Worm (Caenorhabditis elegans) whole organism, L3 larva: Measurements from ENCODE around the gene scrm-5.

Experiments
- ZK546.5 ChIP-seq: sonication (generic microtip); optimal IDR thresholded peaks from 2 replicates; lab custom pipeline; 2017; ENCODE audit warnings: missing biosample characterization, missing genetic modification characterization
- ceh-28 ChIP-seq: fragments of 150-350 bp; optimal IDR thresholded peaks from 2 replicates; lab custom pipeline; 2014; ENCODE audit warnings: missing biosample characterization, missing genetic modification reagents, missing genetic modification characterization
- ceh-9 ChIP-seq: sonication (generic microtip); optimal IDR thresholded peaks from 2 replicates; lab custom pipeline; 2018; ENCODE audit warnings: missing biosample characterization, missing genetic modification characterization
- daf-12 ChIP-seq: fragments of 150-350 bp; optimal IDR thresholded peaks from 2 replicates; lab custom pipeline; 2014; ENCODE audit warnings: missing biosample characterization, missing genetic modification reagents, missing genetic modification characterization
- egl-27 ChIP-seq: sonication (generic microtip); optimal IDR thresholded peaks from 4 replicates; lab custom pipeline; 2017; ENCODE audit warnings: missing biosample characterization, missing genetic modification reagents, missing genetic modification characterization
- egl-5 ChIP-seq: fragments of 150-350 bp; optimal IDR thresholded peaks from 2 replicates; lab custom pipeline; 2017; ENCODE audit warnings: missing biosample characterization, missing genetic modification reagents, missing genetic modification characterization, inconsistent platforms
- elt-1 ChIP-seq: fragments of 150-350 bp; optimal IDR thresholded peaks from 2 replicates; lab custom pipeline; 2014; ENCODE audit warnings: missing biosample characterization, missing genetic modification characterization
- elt-2 ChIP-seq: sonication (generic microtip); optimal IDR thresholded peaks from 2 replicates; lab custom pipeline; 2016; ENCODE audit warnings: missing genetic modification reagents, mild to moderate bottlenecking, missing genetic modification characterization, missing compliant biosample characterization
- elt-3 ChIP-seq, 3 experiments: fragments of 150-350 bp in 1 of 3; sonication (generic microtip) in 2 of 3; optimal IDR thresholded peaks; 2 replicates in 2 of 3; 4 replicates in 1 of 3; lab custom pipeline; 2014 to 2017; ENCODE audit warnings: missing biosample characterization in 3 of 3, missing genetic modification characterization in 3 of 3
- eor-1 ChIP-seq, 2 experiments: fragments of 150-350 bp; optimal IDR thresholded peaks; 2 replicates each; lab custom pipeline; 2014 to 2018; ENCODE audit warnings: missing biosample characterization in 2 of 2, missing genetic modification characterization in 2 of 2
- fkh-10 ChIP-seq: sonication (generic microtip); optimal IDR thresholded peaks from 2 replicates; lab custom pipeline; 2017; ENCODE audit warnings: missing biosample characterization, missing genetic modification reagents, missing genetic modification characterization
- fos-1 ChIP-seq: fragments of 150-350 bp; optimal IDR thresholded peaks from 2 replicates; lab custom pipeline; 2014; ENCODE audit warnings: missing biosample characterization, missing genetic modification characterization
- hmg-11 ChIP-seq: sonication (generic microtip); optimal IDR thresholded peaks from 2 replicates; lab custom pipeline; 2016; ENCODE audit warnings: missing genetic modification characterization, missing compliant biosample characterization
- jun-1 ChIP-seq: fragments of 150-350 bp; optimal IDR thresholded peaks from 2 replicates; lab custom pipeline; 2014; ENCODE audit warnings: missing biosample characterization, missing genetic modification reagents, missing genetic modification characterization
- lin-15B ChIP-seq: fragments of 150-350 bp; optimal IDR thresholded peaks from 2 replicates; lab custom pipeline; 2014; ENCODE audit warnings: missing biosample characterization, missing genetic modification characterization
- lsy-12 ChIP-seq: sonication (generic microtip); optimal IDR thresholded peaks from 2 replicates; lab custom pipeline; 2016; ENCODE audit warnings: mild to moderate bottlenecking, missing genetic modification characterization, missing compliant biosample characterization
- mml-1 ChIP-seq: fragments of 150-350 bp; sonication (generic microtip); optimal IDR thresholded peaks from 3 replicates; lab custom pipeline; 2014; ENCODE audit warnings: missing biosample characterization, missing genetic modification characterization
- nhr-11 ChIP-seq: fragments of 150-350 bp; optimal IDR thresholded peaks from 2 replicates; lab custom pipeline; 2014; ENCODE audit warnings: missing biosample characterization, missing genetic modification characterization
- nhr-12 ChIP-seq: fragments of 150-350 bp; optimal IDR thresholded peaks from 2 replicates; lab custom pipeline; 2014; ENCODE audit warnings: missing biosample characterization, missing genetic modification characterization
- nhr-23 ChIP-seq: fragments of 150-350 bp; optimal IDR thresholded peaks from 2 replicates; lab custom pipeline; 2014; ENCODE audit warnings: missing biosample characterization, missing genetic modification reagents, missing genetic modification characterization
- nhr-237 ChIP-seq: fragments of 150-350 bp; optimal IDR thresholded peaks from 2 replicates; lab custom pipeline; 2014; ENCODE audit warnings: missing biosample characterization, missing genetic modification characterization
- nhr-25 ChIP-seq: sonication (generic microtip); optimal IDR thresholded peaks from 2 replicates; lab custom pipeline; 2017; ENCODE audit warnings: missing biosample characterization, missing genetic modification characterization
- nhr-28 ChIP-seq: fragments of 150-350 bp; optimal IDR thresholded peaks from 2 replicates; lab custom pipeline; 2014; ENCODE audit warnings: missing biosample characterization, missing genetic modification characterization
- nhr-77 ChIP-seq: fragments of 150-350 bp; optimal IDR thresholded peaks from 2 replicates; lab custom pipeline; 2014; ENCODE audit warnings: missing biosample characterization, missing genetic modification characterization
- pha-4 ChIP-seq: fragments of 150-350 bp; optimal IDR thresholded peaks from 2 replicates; lab custom pipeline; 2014; ENCODE audit warnings: missing biosample characterization, missing genetic modification reagents, missing genetic modification characterization
- pqm-1 ChIP-seq: fragments of 150-350 bp; optimal IDR thresholded peaks from 2 replicates; lab custom pipeline; 2017; ENCODE audit warnings: missing biosample characterization, missing genetic modification characterization, inconsistent platforms
- sea-2 ChIP-seq: fragments of 150-350 bp; sonication (generic microtip); optimal IDR thresholded peaks from 4 replicates; lab custom pipeline; 2014; ENCODE audit warnings: missing biosample characterization, missing genetic modification reagents, missing genetic modification characterization
- skn-1 ChIP-seq: fragments of 150-350 bp; optimal IDR thresholded peaks from 2 replicates; lab custom pipeline; 2014; ENCODE audit warnings: missing biosample characterization, missing genetic modification characterization
- snpc-4 ChIP-seq: fragments of 150-350 bp; optimal IDR thresholded peaks from 2 replicates; lab custom pipeline; 2014; ENCODE audit warnings: missing biosample characterization, missing genetic modification characterization
- unc-39 ChIP-seq: sonication (generic microtip); optimal IDR thresholded peaks from 4 replicates; lab custom pipeline; 2017; ENCODE audit warnings: missing biosample characterization, missing genetic modification characterization
- zag-1 ChIP-seq: fragments of 150-350 bp; optimal IDR thresholded peaks from 2 replicates; lab custom pipeline; 2014; ENCODE audit warnings: missing biosample characterization, missing genetic modification characterization
- ztf-4 ChIP-seq: fragments of 150-350 bp; optimal IDR thresholded peaks from 2 replicates; lab custom pipeline; 2014; ENCODE audit warnings: missing biosample characterization, missing genetic modification characterization

The scrm-5 gene

DNA sequence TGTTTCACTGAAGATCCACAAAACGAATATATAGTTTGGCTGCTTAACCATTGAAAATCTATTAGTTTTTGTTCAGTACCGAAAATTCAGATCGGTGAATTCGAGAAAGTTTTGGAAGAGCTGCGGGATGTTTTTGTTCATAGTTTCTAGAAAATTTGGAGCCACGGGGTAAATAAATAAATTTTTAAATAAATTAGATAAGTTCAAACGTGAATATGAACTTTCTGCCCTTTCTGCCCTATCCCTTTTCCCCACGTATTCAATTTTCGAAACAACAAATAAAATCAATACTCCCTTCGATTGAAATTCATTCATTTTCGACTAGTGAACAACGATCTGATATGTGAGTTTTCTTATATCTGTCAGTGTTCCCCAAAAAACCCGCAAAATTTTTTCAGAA is at the start of gene scrm-5:
Gene scrm-5, plus strand, starts transcription at position 301 of the 400 bp plus-strand sequence.
- TF ChIP-seq unc-39, result no peak
- no peak for TF ChIP-seq nhr-23
- no peak for TF ChIP-seq mml-1 (tag; lab: Kevin White, UChicago)
- TF ChIP-seq nhr-25 (tag; lab: Kevin White, UChicago), result no peak
- no peak for TF ChIP-seq pha-4
- TF ChIP-seq hmg-11, result no peak
- no peak for TF ChIP-seq ceh-9 (tag; lab: Kevin White, UChicago)
- no peak for TF ChIP-seq nhr-11
- no peak for TF ChIP-seq elt-3 (tag; optimal IDR thresholded peaks at IDR 0.05; lab: Kevin White, UChicago)
- no peak for TF ChIP-seq ZK546.5 (tag; lab: Kevin White, UChicago)
- TF ChIP-seq sea-2, result no peak
- no peak for TF ChIP-seq elt-2 (tag; lab: Kevin White, UChicago)
- no peak for TF ChIP-seq nhr-28 (tag; lab: Kevin White, UChicago)
- TF ChIP-seq egl-5 (tag; lab: Kevin White, UChicago), result no peak
- TF ChIP-seq lsy-12 (tag; lab: Kevin White, UChicago), result no peak
- TF ChIP-seq nhr-77, result no peak
- no peak for TF ChIP-seq snpc-4 (tag; lab: Kevin White, UChicago)
- TF ChIP-seq skn-1 (tag; lab: Kevin White, UChicago), result no peak

DNA sequence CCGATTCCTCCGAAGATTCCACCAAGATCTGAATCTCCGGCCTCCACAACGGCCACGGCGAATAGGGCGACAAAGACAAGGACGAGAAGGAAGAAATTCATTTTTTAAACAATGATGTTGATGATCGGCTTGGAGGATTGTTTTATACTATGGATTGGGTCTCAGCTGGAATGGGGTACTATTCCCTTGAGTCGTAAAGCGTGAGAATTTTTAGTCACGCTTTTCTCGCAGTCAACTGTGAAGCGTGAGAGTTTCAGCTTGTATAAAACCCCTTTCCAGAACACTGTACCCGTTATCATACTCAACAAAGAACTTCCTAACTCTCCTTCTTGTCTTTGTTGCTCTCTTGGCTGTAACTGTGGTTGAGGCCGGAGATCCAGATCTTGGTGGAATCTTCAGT is 47.7 kb upstream of the scrm-5 start, which contains the start of gene F49F1.15:
Gene F49F1.15, minus strand, starts transcription at position 101 of the 400 bp plus-strand sequence.
- TF ChIP-seq nhr-12, result no peak
- no peak for TF ChIP-seq eor-1 (tag; optimal IDR thresholded peaks at IDR 0.05; lab: Kevin White, UChicago)
- TF ChIP-seq unc-39, result no peak
- no peak for TF ChIP-seq egl-5 (tag; lab: Kevin White, UChicago)
- TF ChIP-seq ceh-28 (tag; lab: Kevin White, UChicago), result no peak
- TF ChIP-seq fkh-10, result no peak
- no peak for TF ChIP-seq zag-1 (tag; lab: Kevin White, UChicago)
- no peak for TF ChIP-seq nhr-28 (tag; lab: Kevin White, UChicago)
- TF ChIP-seq elt-3 (tag; optimal IDR thresholded peaks at IDR 0.05; lab: Kevin White, UChicago), result no peak
- no peak for TF ChIP-seq ztf-4 (tag; lab: Kevin White, UChicago)
- TF ChIP-seq nhr-23, result no peak

DNA sequence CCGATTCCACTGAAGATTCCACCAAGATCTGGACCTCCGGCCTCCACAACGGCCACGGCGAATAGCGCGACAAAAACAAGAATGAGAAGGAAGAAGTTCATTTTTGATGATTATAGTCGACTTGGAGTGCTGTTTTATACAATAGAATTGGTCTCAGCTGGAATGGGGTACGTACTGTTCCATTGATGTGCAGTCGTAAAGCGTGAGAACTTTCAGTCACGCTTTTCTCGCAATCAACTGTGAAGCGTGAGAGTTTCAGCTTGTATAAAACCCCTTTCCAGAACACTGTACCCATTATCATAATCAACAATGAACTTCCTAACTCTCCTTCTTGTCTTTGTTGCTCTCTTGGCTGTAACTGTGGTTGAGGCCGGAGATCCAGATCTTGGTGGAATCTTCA is 46.6 kb upstream of the scrm-5 start, which contains the start of the genes F49F1.4 and F49F1.2:
Gene F49F1.4, minus strand, starts transcription at position 101 of the 400 bp plus-strand sequence.
Gene F49F1.2, plus strand, starts transcription at position 310 of the 400 bp plus-strand sequence.
- TF ChIP-seq fos-1, result no peak
- TF ChIP-seq nhr-23, result no peak
- no peak for TF ChIP-seq elt-3 (tag; optimal IDR thresholded peaks at IDR 0.05; lab: Kevin White, UChicago)
- no peak for TF ChIP-seq nhr-25 (tag; lab: Kevin White, UChicago)
- TF ChIP-seq jun-1 (tag; lab: Kevin White, UChicago), result no peak
- TF ChIP-seq nhr-237 (tag; lab: Kevin White, UChicago), result no peak
- TF ChIP-seq daf-12 (tag; lab: Kevin White, UChicago), result no peak
- TF ChIP-seq egl-5 (tag; lab: Kevin White, UChicago), result no peak
- no peak for TF ChIP-seq skn-1 (tag; lab: Kevin White, UChicago)

ce11 chrIV:4117432-4117831 is 44.8 kb upstream of the scrm-5 start, which contains the start of gene drd-50:
Gene drd-50, plus strand, starts transcription at chrIV:4117732.
- TF ChIP-seq elt-1 (tag; lab: Kevin White, UChicago) (no peak), elt-2 (tag; lab: Kevin White, UChicago) (peak; percentile 65)

DNA sequence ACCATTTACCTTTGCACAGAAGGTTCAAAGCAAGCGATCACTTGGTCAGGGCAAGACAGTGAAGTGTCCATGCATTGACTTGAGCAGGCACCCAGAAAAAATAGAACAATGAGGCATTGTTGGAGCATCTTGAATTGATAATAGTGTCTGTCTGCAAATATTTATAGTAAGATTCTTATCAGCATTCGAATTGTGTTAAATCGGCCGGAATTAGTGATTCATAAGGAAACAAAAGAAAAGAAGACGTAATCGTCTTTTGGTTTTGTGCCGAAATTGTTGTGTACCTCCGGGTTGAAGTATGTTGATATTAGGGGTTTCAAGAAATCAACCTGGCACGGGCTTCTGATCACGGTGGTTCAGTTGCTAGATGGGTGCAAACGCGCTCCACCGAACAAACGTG is 42.0 kb upstream of the scrm-5 start, which contains the start of gene F49F1.5:
Gene F49F1.5, minus strand, starts transcription at position 153 of the 400 bp plus-strand sequence.
- no peak for TF ChIP-seq egl-27
- TF ChIP-seq unc-39, result no peak
- peak; percentile 63 for TF ChIP-seq elt-2 (tag; lab: Kevin White, UChicago)
- TF ChIP-seq, all 47 proteins: peak for 1

- no peak for TF ChIP-seq unc-39
- TF ChIP-seq elt-2 (tag; lab: Kevin White, UChicago), result peak; percentile 77
- TF ChIP-seq ceh-9 (tag; lab: Kevin White, UChicago), result no peak
- TF ChIP-seq fkh-10, result no peak
- peak; percentile 31 for TF ChIP-seq pqm-1 (tag; lab: Kevin White, UChicago)
- TF ChIP-seq lin-15B, result no peak
- TF ChIP-seq, all 47 proteins: peak for 2
Measured at ce11 chrIV:4121055-4121454, 41.2 kb upstream of the scrm-5 start.
